Comparison of ENCODE assay signal across 4 fruit fly cellular contexts in the genomic region with DNA sequence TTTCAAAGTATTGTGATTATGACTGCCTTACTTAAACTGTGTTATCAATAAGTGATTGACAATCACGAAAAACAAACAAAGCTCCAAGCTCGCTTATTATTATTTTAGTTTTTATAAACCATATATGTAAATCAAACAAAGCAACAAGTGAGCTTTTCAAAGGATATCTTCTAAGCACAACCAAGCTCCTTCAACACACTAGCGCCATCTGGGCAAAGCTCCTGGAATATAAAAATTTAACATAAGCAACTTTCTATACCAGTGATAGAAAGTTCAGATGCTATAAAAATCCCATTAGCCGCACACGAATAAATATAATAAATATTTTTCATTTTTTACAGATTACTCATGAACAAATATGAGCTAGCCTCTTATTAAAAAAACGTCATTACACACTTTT.
TF ChIP-seq lines count a peak whose summit lies in the region.

No protein-coding gene starts in this region.

- peak; percentile 87 for TF ChIP-seq CTCF in whole organism, embryonic (GFP tag; optimal IDR thresholded peaks at IDR 0.05; lab: Kevin White, UChicago)

TF ChIP-seq in whole organism, adult, 20 proteins besides CTCF, POLR2A, EP300 and RAD21:
- TF ChIP-seq CG12768 (GFP tag; optimal IDR thresholded peaks at IDR 0.05; lab: Kevin White, UChicago), result no peak
- no peak for TF ChIP-seq CG5204 (GFP tag; optimal IDR thresholded peaks at IDR 0.05; lab: Kevin White, UChicago)
- TF ChIP-seq tj (GFP tag; optimal IDR thresholded peaks at IDR 0.05; lab: Kevin White, UChicago), result peak; percentile 20
- peak; percentile 77 for TF ChIP-seq kay (GFP tag; lab: Kevin White, UChicago; ENCODE audit: borderline replicate concordance)
- no peak for TF ChIP-seq Clk (GFP tag; optimal IDR thresholded peaks at IDR 0.05; lab: Kevin White, UChicago)
- TF ChIP-seq cic (GFP tag; optimal IDR thresholded peaks at IDR 0.05; lab: Kevin White, UChicago), result no peak
- no peak for TF ChIP-seq CG14711 (tag; optimal IDR thresholded peaks at IDR 0.05; lab: Kevin White, UChicago)
- TF ChIP-seq Crg-1 (GFP tag; optimal IDR thresholded peaks at IDR 0.05; lab: Kevin White, UChicago), result no peak
- TF ChIP-seq Mnt (GFP tag; optimal IDR thresholded peaks at IDR 0.05; lab: Kevin White, UChicago), result no peak
- no peak for TF ChIP-seq ovo (GFP tag; optimal IDR thresholded peaks at IDR 0.05; lab: Kevin White, UChicago)
- no peak for TF ChIP-seq CG1620 (GFP tag; optimal IDR thresholded peaks at IDR 0.05; lab: Kevin White, UChicago)
- no peak for TF ChIP-seq CG7101 (tag; optimal IDR thresholded peaks at IDR 0.05; lab: Kevin White, UChicago)
- no peak for TF ChIP-seq pad (GFP tag; optimal IDR thresholded peaks at IDR 0.05; lab: Kevin White, UChicago)
- TF ChIP-seq CG7045 (GFP tag; optimal IDR thresholded peaks at IDR 0.05; lab: Kevin White, UChicago), result no peak

TF ChIP-seq in whole organism, embryonic, 481 proteins besides CTCF, POLR2A, EP300 and RAD21:
- TF ChIP-seq CG15514 (GFP tag; optimal IDR thresholded peaks at IDR 0.05; lab: Kevin White, UChicago), result no peak
- TF ChIP-seq scrt (GFP tag; optimal IDR thresholded peaks at IDR 0.05; lab: Kevin White, UChicago), result peak; percentile 99
TF ChIP-seq in whole organism, embryonic: peak in this region for 1.

TF ChIP-seq in whole organism, prepupa, 60 proteins besides CTCF, POLR2A, EP300 and RAD21:
- TF ChIP-seq svp (GFP tag; lab: Kevin White, UChicago), result no peak
- peak; percentile 38 for TF ChIP-seq Eip78C (GFP tag; lab: Kevin White, UChicago)

TF ChIP-seq in whole organism, pupa, 21 proteins besides CTCF, POLR2A, EP300 and RAD21:
- TF ChIP-seq CG8159 (tag; optimal IDR thresholded peaks at IDR 0.05; lab: Kevin White, UChicago), result no peak
- TF ChIP-seq CG12605 (GFP tag; IDR thresholded peaks at IDR 0.05; lab: Robert Waterston, UW), result 0 out of 2 replicates have a peak, but pooled peaks have one; percentile 20
